Worm (Caenorhabditis elegans): ENCODE data around the gene C08E3.14.

- TF ChIP-seq tbx-11 (GFP tag; IDR thresholded peaks at IDR 0.05) = no peak
- TF ChIP-seq ama-1 (optimal IDR thresholded peaks at IDR 0.05) = no peak
- TF ChIP-seq hnd-1 (tag; optimal IDR thresholded peaks at IDR 0.05) = no peak
- no peak for TF ChIP-seq B0310.2 (tag; optimal IDR thresholded peaks at IDR 0.05)
- TF ChIP-seq tbx-37 (GFP tag; conservative IDR thresholded peaks at IDR 0.05) = no peak
- no peak for TF ChIP-seq ets-7 (tag; optimal IDR thresholded peaks at IDR 0.05)
- TF ChIP-seq flt-1 (GFP tag; IDR thresholded peaks at IDR 0.05) = no peak
- TF ChIP-seq ceh-13 (GFP tag; optimal IDR thresholded peaks at IDR 0.05) = no peak
- TF ChIP-seq hmbx-1 (tag; optimal IDR thresholded peaks at IDR 0.05) = no peak
- TF ChIP-seq F13C5.2 (tag; optimal IDR thresholded peaks at IDR 0.05) = no peak
- TF ChIP-seq sea-1 (GFP tag; conservative IDR thresholded peaks at IDR 0.05) = no peak
- TF ChIP-seq aly-1 (tag; optimal IDR thresholded peaks at IDR 0.05) = no peak
Observed at ce11 chrII:1621180-1621579, 4.6 kb upstream of the C08E3.14 start, which contains the start of gene fbxa-158.

Measured in whole organism, early embryonic.